Worm (Caenorhabditis elegans): ENCODE measurements around the gene gldi-5.

gldi-5 gene

DNA sequence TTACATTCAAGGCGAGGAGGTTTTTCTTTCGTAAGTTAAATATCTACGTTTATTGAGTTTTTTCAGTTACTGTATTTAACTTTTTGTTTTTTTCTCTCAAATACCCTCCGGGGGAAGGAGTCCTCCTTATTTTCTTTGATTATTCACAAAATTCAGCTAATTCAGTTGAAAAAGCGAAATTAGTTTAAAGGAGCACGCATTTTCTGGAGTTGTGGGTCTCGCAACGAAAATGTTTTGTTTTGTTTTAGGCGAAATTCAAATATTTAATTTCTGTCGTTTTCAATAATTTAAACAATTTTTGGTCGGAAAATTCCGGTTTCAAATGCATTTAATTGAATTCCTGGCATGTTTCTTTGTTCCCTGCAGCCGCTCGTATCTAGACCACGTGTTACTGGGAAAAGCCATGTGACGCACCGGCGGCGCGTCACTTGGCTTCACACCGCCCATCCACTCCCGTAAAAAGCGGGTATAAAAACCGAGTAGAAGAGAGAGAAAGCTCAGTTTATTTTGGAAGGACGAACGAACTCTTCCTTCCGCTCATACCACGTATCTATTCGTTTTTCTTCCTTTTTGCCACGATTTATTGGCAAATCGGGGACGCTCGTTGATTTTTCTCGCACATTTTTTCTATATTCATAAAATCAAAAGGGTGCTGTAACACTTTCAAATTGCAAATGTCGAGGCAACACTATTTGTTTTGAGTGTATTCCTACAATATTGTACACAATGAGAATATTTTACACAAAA, 9.4 kb upstream of the gldi-5 start:
- TF ChIP-seq sptf-1 (tag; optimal IDR thresholded peaks at IDR 0.05) (peak; percentile 37), drap-1 (GFP tag; optimal IDR thresholded peaks at IDR 0.05) (no peak), hlh-1 (tag; optimal IDR thresholded peaks at IDR 0.05) (peak; percentile 88)

DNA sequence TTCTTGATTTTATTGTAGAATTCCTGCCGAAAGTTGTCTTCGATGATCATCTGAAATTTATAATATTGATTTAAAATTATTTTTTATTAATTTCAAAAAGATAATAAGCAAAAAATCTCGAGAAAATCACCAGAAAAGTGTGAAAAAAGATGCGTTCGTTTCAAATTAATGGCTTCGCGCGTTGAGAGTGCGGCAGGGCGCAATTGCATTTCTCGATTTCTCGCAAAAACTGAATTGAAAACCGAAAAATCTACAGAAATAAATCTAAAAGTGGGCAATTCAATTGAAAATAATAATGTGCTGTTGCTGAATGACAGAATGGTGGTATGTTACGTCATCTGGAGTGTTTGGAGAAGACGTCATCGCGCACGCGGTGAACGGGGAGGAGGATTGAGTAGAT, 8.7 kb upstream of the gldi-5 start, which contains the start of gene evl-18:
TSS of gene evl-18 (minus strand) at position 50 of the 400 bp plus-strand sequence.
- TF ChIP-seq ceh-39 (tag; optimal IDR thresholded peaks at IDR 0.05) (no peak), pha-4 (tag; optimal IDR thresholded peaks at IDR 0.05) (peak; percentile 25), nhr-2 (tag; optimal IDR thresholded peaks at IDR 0.05) (peak; percentile 22), tbx-8 (GFP tag; optimal IDR thresholded peaks at IDR 0.05) (peak; percentile 2), zip-8 (tag; optimal IDR thresholded peaks at IDR 0.05) (peak; percentile 65)

DNA sequence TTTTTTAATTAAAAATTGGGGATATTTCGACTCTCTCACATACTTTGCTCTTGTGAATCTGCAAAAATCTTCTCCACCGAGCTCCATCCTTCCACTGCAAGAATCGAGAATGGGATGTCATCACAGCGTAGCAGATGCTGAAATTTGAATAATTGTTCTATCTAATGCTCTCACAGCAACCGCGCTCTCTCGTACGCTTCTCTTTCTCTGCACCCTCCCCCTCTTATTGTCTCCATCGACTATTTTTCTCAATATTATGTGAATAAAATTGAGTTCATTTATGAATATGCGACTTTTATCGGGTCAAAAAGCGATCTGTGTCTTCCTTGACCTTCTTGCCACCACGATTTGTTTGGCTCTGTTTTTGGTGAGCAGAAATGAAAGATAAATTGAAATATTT, 7.7 kb upstream of the gldi-5 start, which contains the start of gene F34D10.3:
TSS of gene F34D10.3 (plus strand) at position 249 of the 400 bp plus-strand sequence.
- TF ChIP-seq mep-1 (tag; optimal IDR thresholded peaks at IDR 0.05) (peak; percentile 8), ces-1 (GFP tag; optimal IDR thresholded peaks at IDR 0.05) (peak; percentile 53), sptf-1 (tag; optimal IDR thresholded peaks at IDR 0.05) (no peak), lsy-2 (tag; optimal IDR thresholded peaks at IDR 0.05) (peak; percentile 14)

DNA sequence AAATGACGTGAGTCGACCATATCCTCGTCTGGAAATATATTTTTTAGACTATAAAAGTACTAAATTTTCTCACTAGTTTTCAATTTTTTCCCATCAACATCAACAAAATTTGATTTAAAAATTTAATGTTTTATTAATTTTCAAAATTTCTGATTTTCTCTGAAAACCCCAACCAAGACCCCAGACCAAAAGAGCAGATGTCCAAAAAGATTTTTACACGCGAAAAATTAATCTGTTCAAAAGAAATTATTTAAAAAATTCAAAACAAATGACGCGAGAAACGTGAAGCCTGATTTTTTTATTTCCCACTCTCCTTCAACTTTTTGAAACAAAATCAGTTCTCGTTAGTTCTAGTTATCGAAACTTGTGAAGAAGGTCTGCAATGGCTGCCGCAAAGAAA, 4.2 kb upstream of the gldi-5 start, which contains the start of gene F34D10.8:
TSS of gene F34D10.8 (plus strand) at position 301 of the 400 bp plus-strand sequence.
- no peak for TF ChIP-seq lin-32 (GFP tag; optimal IDR thresholded peaks at IDR 0.05)
- TF ChIP-seq ceh-39 (tag; optimal IDR thresholded peaks at IDR 0.05): no peak
- no peak for TF ChIP-seq blmp-1 (tag; optimal IDR thresholded peaks at IDR 0.05)
- no peak for TF ChIP-seq mab-5 (tag; optimal IDR thresholded peaks at IDR 0.05)
- TF ChIP-seq sptf-1 (tag; optimal IDR thresholded peaks at IDR 0.05): no peak
- no peak for TF ChIP-seq lin-13 (tag; optimal IDR thresholded peaks at IDR 0.05)

DNA sequence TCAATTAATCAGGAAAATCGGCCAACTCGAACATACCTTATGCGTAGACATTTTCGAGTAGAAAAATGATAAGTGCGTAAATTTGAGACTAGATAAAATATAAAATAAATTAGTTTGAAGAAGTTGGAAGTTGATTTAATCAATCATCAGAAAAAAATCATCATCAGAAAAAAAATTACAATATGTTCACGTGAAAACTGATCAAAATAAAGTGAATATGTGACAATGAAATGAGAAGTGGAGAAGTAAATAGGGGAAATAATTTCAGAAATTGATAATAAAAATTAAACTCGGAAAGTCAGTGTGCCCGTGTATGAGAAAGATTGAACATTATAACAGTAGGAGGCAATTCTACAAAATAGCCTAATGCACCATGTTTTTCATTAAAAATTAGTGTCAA, 3.2 kb upstream of the gldi-5 start, which contains the start of gene F34D10.9:
TSS of gene F34D10.9 (minus strand) at position 101 of the 400 bp plus-strand sequence.
- TF ChIP-seq nhr-12 (tag; optimal IDR thresholded peaks at IDR 0.05): no peak
- TF ChIP-seq unc-39 (tag; optimal IDR thresholded peaks at IDR 0.05): no peak
- no peak for TF ChIP-seq blmp-1 (tag; optimal IDR thresholded peaks at IDR 0.05)

DNA sequence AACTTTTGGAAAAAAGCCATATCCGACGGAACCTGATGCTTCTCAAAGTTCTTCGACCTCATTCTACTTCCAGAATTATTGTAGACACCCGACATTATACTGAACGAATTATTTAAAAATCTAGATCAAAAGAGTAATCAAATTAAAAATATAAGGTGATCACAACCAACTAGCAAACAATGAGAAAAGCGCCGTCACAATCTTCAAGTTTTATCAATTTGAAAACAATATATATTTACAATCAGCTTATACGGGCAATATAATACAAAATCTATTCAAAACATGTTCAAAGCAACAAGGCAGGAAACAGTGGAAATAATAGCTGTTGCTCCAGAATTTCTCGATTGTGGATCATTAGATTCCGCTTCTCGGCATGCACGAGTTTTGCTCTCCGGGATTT, 1.4 kb downstream of the gldi-5 start, which contains the start of gene C14B1.12:
TSS of gene C14B1.12 (minus strand) at position 101 of the 400 bp plus-strand sequence.
- TF ChIP-seq ceh-83 (GFP tag; optimal IDR thresholded peaks at IDR 0.05) (no peak), tbx-8 (GFP tag; optimal IDR thresholded peaks at IDR 0.05) (no peak), zip-8 (tag; optimal IDR thresholded peaks at IDR 0.05) (no peak), cnd-1 (tag; optimal IDR thresholded peaks at IDR 0.05) (no peak), unc-120 (tag; optimal IDR thresholded peaks at IDR 0.05; ENCODE audit: poor library complexity, severe bottlenecking) (no peak), lin-32 (GFP tag; optimal IDR thresholded peaks at IDR 0.05) (no peak), blmp-1 (tag; optimal IDR thresholded peaks at IDR 0.05) (no peak), ztf-11 (tag; optimal IDR thresholded peaks at IDR 0.05) (no peak), elt-1 (tag; optimal IDR thresholded peaks at IDR 0.05; ENCODE audit: borderline replicate concordance, insufficient read depth) (no peak), nhr-76 (tag; optimal IDR thresholded peaks at IDR 0.05) (no peak)

DNA sequence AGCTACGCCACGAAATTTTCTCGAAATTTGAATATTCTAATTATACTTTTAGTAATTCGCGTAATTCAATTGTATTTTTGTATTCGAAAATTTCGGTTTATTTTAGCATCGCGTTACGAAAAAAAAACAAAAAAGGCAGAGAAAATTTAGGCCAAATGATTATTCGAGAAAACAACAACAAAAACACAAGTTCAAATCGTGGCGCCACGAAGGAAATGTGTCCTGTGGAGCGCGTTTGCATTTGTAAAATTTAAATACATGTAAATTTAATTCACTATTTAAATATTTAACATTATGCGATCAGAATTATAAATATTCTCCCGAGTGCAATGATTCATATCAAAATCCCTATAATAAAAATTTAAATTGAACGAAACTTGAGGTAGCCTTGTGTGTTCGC, 2.6 kb downstream of the gldi-5 start:
- no peak for TF ChIP-seq unc-120 (tag; optimal IDR thresholded peaks at IDR 0.05; ENCODE audit: poor library complexity, severe bottlenecking)
- no peak for TF ChIP-seq mls-2 (tag; optimal IDR thresholded peaks at IDR 0.05)
- no peak for TF ChIP-seq nhr-237 (tag; optimal IDR thresholded peaks at IDR 0.05)
- TF ChIP-seq nhr-28 (tag; optimal IDR thresholded peaks at IDR 0.05): no peak
- no peak for TF ChIP-seq mep-1 (tag; optimal IDR thresholded peaks at IDR 0.05)
- TF ChIP-seq unc-62 (GFP tag; optimal IDR thresholded peaks at IDR 0.05): no peak
- no peak for TF ChIP-seq snpc-4 (tag; optimal IDR thresholded peaks at IDR 0.05)
- TF ChIP-seq flh-1 (GFP tag; optimal IDR thresholded peaks at IDR 0.05): no peak
- no peak for TF ChIP-seq elt-3 (tag; optimal IDR thresholded peaks at IDR 0.05)
- no peak for TF ChIP-seq tbx-8 (GFP tag; optimal IDR thresholded peaks at IDR 0.05)
- TF ChIP-seq nhr-76 (tag; optimal IDR thresholded peaks at IDR 0.05): no peak
